Fruit fly (Drosophila melanogaster): ENCODE measurements around the gene fusl.

The fusl gene

dm6 chr2L:5321014-5321413, 16.9 kb downstream of the fusl start:
- TF ChIP-seq h (optimal IDR thresholded peaks at IDR 0.05) (no peak), ttk (optimal IDR thresholded peaks at IDR 0.05) (no peak), Myc (optimal IDR thresholded peaks at IDR 0.05) (no peak), insv (optimal IDR thresholded peaks at IDR 0.05) (no peak), Sin3A (optimal IDR thresholded peaks at IDR 0.05) (no peak), psq (optimal IDR thresholded peaks at IDR 0.05) (no peak)

dm6 chr2L:5320063-5320462, 17.8 kb downstream of the fusl start:
- TF ChIP-seq ttk (optimal IDR thresholded peaks at IDR 0.05): no peak
- no peak for TF ChIP-seq Myc (optimal IDR thresholded peaks at IDR 0.05)
- no peak for TF ChIP-seq psq (optimal IDR thresholded peaks at IDR 0.05)
- TF ChIP-seq h (optimal IDR thresholded peaks at IDR 0.05): no peak

- TF ChIP-seq h (optimal IDR thresholded peaks at IDR 0.05) (no peak), psq (optimal IDR thresholded peaks at IDR 0.05) (no peak), ttk (optimal IDR thresholded peaks at IDR 0.05) (no peak), Sin3A (optimal IDR thresholded peaks at IDR 0.05) (no peak), Myc (optimal IDR thresholded peaks at IDR 0.05) (no peak), insv (optimal IDR thresholded peaks at IDR 0.05) (no peak)
These were observed 23.2 kb downstream of the fusl start, which contains the start of gene CG14024 for dm6 chr2L:5314630-5315159. Gene CG14024, minus strand, starts transcription at chr2L:5314895.

- TF ChIP-seq ttk (optimal IDR thresholded peaks at IDR 0.05) (no peak), Myc (optimal IDR thresholded peaks at IDR 0.05) (no peak), psq (optimal IDR thresholded peaks at IDR 0.05) (no peak), Sin3A (optimal IDR thresholded peaks at IDR 0.05) (no peak), insv (optimal IDR thresholded peaks at IDR 0.05) (no peak), h (optimal IDR thresholded peaks at IDR 0.05) (no peak)
These were observed 28.5 kb downstream of the fusl start for dm6 chr2L:5309369-5309768.

- TF ChIP-seq ttk (optimal IDR thresholded peaks at IDR 0.05) (no peak), psq (optimal IDR thresholded peaks at IDR 0.05) (no peak), insv (optimal IDR thresholded peaks at IDR 0.05) (no peak), Sin3A (optimal IDR thresholded peaks at IDR 0.05) (no peak), Myc (optimal IDR thresholded peaks at IDR 0.05) (no peak), h (optimal IDR thresholded peaks at IDR 0.05) (no peak)
These were observed 31.4 kb downstream of the fusl start for dm6 chr2L:5306373-5306997.

dm6 chr2L:5305240-5305875, 32.5 kb downstream of the fusl start:
- TF ChIP-seq insv (optimal IDR thresholded peaks at IDR 0.05) (no peak), Myc (optimal IDR thresholded peaks at IDR 0.05) (no peak), Sin3A (optimal IDR thresholded peaks at IDR 0.05) (no peak), ttk (optimal IDR thresholded peaks at IDR 0.05) (no peak), psq (optimal IDR thresholded peaks at IDR 0.05) (no peak), h (optimal IDR thresholded peaks at IDR 0.05) (no peak)

dm6 chr2L:5304367-5304766, 33.5 kb downstream of the fusl start:
- TF ChIP-seq Sin3A (optimal IDR thresholded peaks at IDR 0.05): no peak
- no peak for TF ChIP-seq psq (optimal IDR thresholded peaks at IDR 0.05)
- TF ChIP-seq h (optimal IDR thresholded peaks at IDR 0.05): no peak
- TF ChIP-seq insv (optimal IDR thresholded peaks at IDR 0.05): no peak
- no peak for TF ChIP-seq ttk (optimal IDR thresholded peaks at IDR 0.05)
- no peak for TF ChIP-seq Myc (optimal IDR thresholded peaks at IDR 0.05)

dm6 chr2L:5303044-5303904, 34.6 kb downstream of the fusl start:
- TF ChIP-seq insv (optimal IDR thresholded peaks at IDR 0.05): no peak
- TF ChIP-seq Sin3A (optimal IDR thresholded peaks at IDR 0.05): no peak
- no peak for TF ChIP-seq h (optimal IDR thresholded peaks at IDR 0.05)
- TF ChIP-seq Myc (optimal IDR thresholded peaks at IDR 0.05): no peak
- TF ChIP-seq ttk (optimal IDR thresholded peaks at IDR 0.05): no peak
- no peak for TF ChIP-seq psq (optimal IDR thresholded peaks at IDR 0.05)

dm6 chr2L:5302692-5303043, 35.2 kb downstream of the fusl start:
- TF ChIP-seq psq (optimal IDR thresholded peaks at IDR 0.05) (no peak), insv (optimal IDR thresholded peaks at IDR 0.05) (no peak), Myc (optimal IDR thresholded peaks at IDR 0.05) (no peak), Sin3A (optimal IDR thresholded peaks at IDR 0.05) (no peak), ttk (optimal IDR thresholded peaks at IDR 0.05) (no peak)

- TF ChIP-seq psq (optimal IDR thresholded peaks at IDR 0.05) (no peak), insv (optimal IDR thresholded peaks at IDR 0.05) (no peak), Myc (optimal IDR thresholded peaks at IDR 0.05) (no peak), Sin3A (optimal IDR thresholded peaks at IDR 0.05) (no peak), h (optimal IDR thresholded peaks at IDR 0.05) (no peak), ttk (optimal IDR thresholded peaks at IDR 0.05) (no peak)
These were observed 35.6 kb downstream of the fusl start for dm6 chr2L:5302284-5302683.

- TF ChIP-seq psq (optimal IDR thresholded peaks at IDR 0.05) (no peak), ttk (optimal IDR thresholded peaks at IDR 0.05) (no peak), insv (optimal IDR thresholded peaks at IDR 0.05) (no peak), Sin3A (optimal IDR thresholded peaks at IDR 0.05) (no peak), Myc (optimal IDR thresholded peaks at IDR 0.05) (no peak), h (optimal IDR thresholded peaks at IDR 0.05) (no peak)
These were observed 36.9 kb downstream of the fusl start for dm6 chr2L:5300785-5301616.

All from Kc167 (cell line).